Fruit fly (Drosophila melanogaster): ENCODE results near the gene CG16986.

Gene CG16986

dm6 chr3L:2581343-2581825 lies 18.7 kb upstream of the CG16986 start (continued):
- TF ChIP-seq CG2116 (GFP tag; optimal IDR thresholded peaks at IDR 0.05) (peak; percentile 36), dm (GFP tag; optimal IDR thresholded peaks at IDR 0.05) (peak; percentile 26), gt (GFP tag; IDR thresholded peaks at IDR 0.05) (no peak), cad (GFP tag; optimal IDR thresholded peaks at IDR 0.05) (no peak), nom (GFP tag; optimal IDR thresholded peaks at IDR 0.05) (no peak), Dip3 (GFP tag; optimal IDR thresholded peaks at IDR 0.05) (peak; percentile 32), sqz (GFP tag; optimal IDR thresholded peaks at IDR 0.05) (peak; percentile 70), dpn (GFP tag; optimal IDR thresholded peaks at IDR 0.05) (peak; percentile 72 to 79), chn (GFP tag; optimal IDR thresholded peaks at IDR 0.05) (peak; percentile 76), CG3163 (GFP tag; optimal IDR thresholded peaks at IDR 0.05) (no peak), CG10267 (tag; optimal IDR thresholded peaks at IDR 0.05) (peak; percentile 82), CG6272 (GFP tag; IDR thresholded peaks at IDR 0.05) (peak; percentile 74; the same call in 1 of the 2 replicates), CG10147 (GFP tag; optimal IDR thresholded peaks at IDR 0.05) (peak; percentile 77), gsb-n (tag; optimal IDR thresholded peaks at IDR 0.05) (peak; percentile 80), mam (GFP tag; optimal IDR thresholded peaks at IDR 0.05) (peak; percentile 80), stc (GFP tag; IDR thresholded peaks at IDR 0.05) (peak; percentile 84), Lhr (GFP tag; optimal IDR thresholded peaks at IDR 0.05) (peak; percentile 62), Dbx (GFP tag; IDR thresholded peaks at IDR 0.05) (peak; percentile 87), CG6683 (GFP tag; optimal IDR thresholded peaks at IDR 0.05) (peak; percentile 55), aop (GFP tag; IDR thresholded peaks at IDR 0.05) (peak; percentile 46; the same call in 1 of the 2 replicates), CG14965 (GFP tag; optimal IDR thresholded peaks at IDR 0.05; ENCODE audit: borderline replicate concordance) (peak; percentile 26), jing (GFP tag; optimal IDR thresholded peaks at IDR 0.05) (peak; percentile 82), pfk (GFP tag; optimal IDR thresholded peaks at IDR 0.05) (no peak), slp2 (GFP tag; optimal IDR thresholded peaks at IDR 0.05) (peak; percentile 22), sob (GFP tag; IDR thresholded peaks at IDR 0.05) (peak; percentile 74), Tbp (GFP tag; optimal IDR thresholded peaks at IDR 0.05) (no peak), BEAF-32 (GFP tag; optimal IDR thresholded peaks at IDR 0.05) (no peak), HmgZ (tag; optimal IDR thresholded peaks at IDR 0.05) (peak; percentile 84), Spps (tag; optimal IDR thresholded peaks at IDR 0.05) (peak; percentile 83), Side (GFP tag; optimal IDR thresholded peaks at IDR 0.05) (peak; percentile 58), ems (GFP tag; optimal IDR thresholded peaks at IDR 0.05) (peak; percentile 72), CG12236 (GFP tag; optimal IDR thresholded peaks at IDR 0.05) (peak; percentile 9), gem (tag; optimal IDR thresholded peaks at IDR 0.05) (peak; percentile 91), h (optimal IDR thresholded peaks at IDR 0.05) (no peak), CG1024 (GFP tag; IDR thresholded peaks at IDR 0.05) (peak; percentile 81), CG32767 (GFP tag; IDR thresholded peaks at IDR 0.05) (peak; percentile 93), E2f1 (GFP tag; IDR thresholded peaks at IDR 0.05) (peak; percentile 81), Xbp1 (GFP tag; optimal IDR thresholded peaks at IDR 0.05) (peak; percentile 81), Jarid2 (GFP tag; optimal IDR thresholded peaks at IDR 0.05) (peak; percentile 43), schlank (tag; optimal IDR thresholded peaks at IDR 0.05) (peak; percentile 60), CG8924 (tag; optimal IDR thresholded peaks at IDR 0.05) (peak; percentile 87), CG13894 (tag; optimal IDR thresholded peaks at IDR 0.05) (peak; percentile 55), CG11456 (GFP tag; IDR thresholded peaks at IDR 0.05) (peak; percentile 81), ro (GFP tag; IDR thresholded peaks at IDR 0.05) (0 out of 2 replicates have a peak, but pooled peaks have one; percentile 24), insv (GFP tag; optimal IDR thresholded peaks at IDR 0.05) (peak in 1 of 2 experiments; percentile 44), CG7987 (GFP tag; optimal IDR thresholded peaks at IDR 0.05) (peak; percentile 44), CG8388 (GFP tag; optimal IDR thresholded peaks at IDR 0.05) (peak; percentile 83), TFAM (GFP tag; optimal IDR thresholded peaks at IDR 0.05) (peak; percentile 38), crol (GFP tag; IDR thresholded peaks at IDR 0.05) (peak; percentile 96), Stat92E (GFP tag; optimal IDR thresholded peaks at IDR 0.05) (peak in 1 of 3 experiments; percentile 78), YL-1 (GFP tag; optimal IDR thresholded peaks at IDR 0.05) (peak; percentile 45)

All from whole organism, embryonic.